Fruit fly (Drosophila melanogaster) whole organism, prepupa: ENCODE measurements around the gene CG13297.

Experiments
- Blimp-1 ChIP-seq: fragments of 200-800 bp; sonication (Bioruptor generic); optimal IDR thresholded peaks from 3 replicates; lab custom pipeline; 2017; ENCODE audit warnings: missing biosample characterization, missing genetic modification characterization, mild to moderate bottlenecking, moderate library complexity, missing genetic modification reagents
- CG10631 ChIP-seq: fragments of 200-800 bp; sonication (Bioruptor generic); optimal IDR thresholded peaks from 2 replicates; lab custom pipeline; 2016; ENCODE audit warnings: missing biosample characterization, missing genetic modification characterization
- CG11294 ChIP-seq: fragments of 200-800 bp; sonication (Bioruptor generic); IDR thresholded peaks from 2 replicates; pipeline ENCODE4 v1.3.6; 2022; ENCODE audit warnings: missing biosample characterization, missing genetic modification characterization
- CG11762 ChIP-seq: fragments of 200-800 bp; sonication (Bioruptor generic); optimal IDR thresholded peaks from 3 replicates; lab custom pipeline; 2016; ENCODE audit warnings: missing biosample characterization, missing genetic modification characterization; ENCODE audit not compliant: insufficient read depth
- CG15336 ChIP-seq: fragments of 200-800 bp; sonication (Bioruptor generic); IDR thresholded peaks from 2 replicates; pipeline ENCODE4 v1.3.6; 2022; ENCODE audit warnings: missing biosample characterization, missing genetic modification characterization
- CG1621 ChIP-seq: fragments of 200-800 bp; sonication (Bioruptor generic); optimal IDR thresholded peaks from 3 replicates; lab custom pipeline; 2018; ENCODE audit warnings: missing biosample characterization, mild to moderate bottlenecking, missing genetic modification characterization
- CG31627 ChIP-seq: fragments of 200-800 bp; sonication (Bioruptor generic); optimal IDR thresholded peaks from 3 replicates; lab custom pipeline; 2016; ENCODE audit warnings: missing biosample characterization, missing genetic modification characterization
- CG34406 ChIP-seq: fragments of 200-800 bp; sonication (Bioruptor generic); optimal IDR thresholded peaks from 3 replicates; lab custom pipeline; 2016; ENCODE audit warnings: missing biosample characterization, missing genetic modification characterization
- CG6276 ChIP-seq: fragments of 200-800 bp; sonication (Bioruptor generic); optimal IDR thresholded peaks from 2 replicates; lab custom pipeline; 2017; ENCODE audit warnings: missing biosample characterization, mild to moderate bottlenecking, missing genetic modification characterization
- CG6808 ChIP-seq: fragments of 200-800 bp; sonication (Bioruptor generic); optimal IDR thresholded peaks from 3 replicates; lab custom pipeline; 2017; ENCODE audit warnings: missing biosample characterization, missing genetic modification characterization, mild to moderate bottlenecking, moderate library complexity, missing genetic modification reagents
- CG7368 ChIP-seq: fragments of 200-800 bp; sonication (Bioruptor generic); optimal IDR thresholded peaks from 3 replicates; lab custom pipeline; 2016; ENCODE audit warnings: missing biosample characterization, missing genetic modification characterization
- CG8119 ChIP-seq: fragments of 200-800 bp; sonication (Bioruptor generic); IDR thresholded peaks from 3 replicates; pipeline ENCODE4 v1.3.6; 2022; ENCODE audit warnings: missing biosample characterization, missing genetic modification characterization
- CG8319 ChIP-seq: fragments of 200-800 bp; sonication (Bioruptor generic); optimal IDR thresholded peaks from 3 replicates; lab custom pipeline; 2016; ENCODE audit warnings: missing biosample characterization, missing genetic modification characterization
- CG8632 ChIP-seq: fragments of 200-800 bp; sonication (Bioruptor generic); optimal IDR thresholded peaks from 3 replicates; lab custom pipeline; 2016; ENCODE audit warnings: missing biosample characterization, missing genetic modification characterization
- CG9139 ChIP-seq: fragments of 200-800 bp; sonication (Bioruptor generic); optimal IDR thresholded peaks from 3 replicates; lab custom pipeline; 2017; ENCODE audit warnings: missing biosample characterization, mild to moderate bottlenecking, missing genetic modification characterization
- Eip75B ChIP-seq: fragments of 200-800 bp; sonication (Bioruptor generic); optimal IDR thresholded peaks from 3 replicates; lab custom pipeline; 2016; ENCODE audit warnings: missing biosample characterization, missing genetic modification characterization
- Eip93F ChIP-seq: fragments of 200-800 bp; sonication (Bioruptor generic); optimal IDR thresholded peaks from 2 replicates; lab custom pipeline; 2016; ENCODE audit warnings: missing biosample characterization, mild to moderate bottlenecking, missing genetic modification characterization
- Ets21C ChIP-seq: fragments of 200-800 bp; sonication (Bioruptor generic); optimal IDR thresholded peaks from 3 replicates; lab custom pipeline; 2016; ENCODE audit warnings: missing biosample characterization, missing genetic modification characterization
- Ets96B ChIP-seq: fragments of 200-800 bp; optimal IDR thresholded peaks from 2 replicates; lab custom pipeline; 2019; ENCODE audit warnings: missing biosample characterization, mild to moderate bottlenecking, missing genetic modification characterization, moderate library complexity
- Hr38 ChIP-seq: sonication (Bioruptor generic); optimal IDR thresholded peaks from 2 replicates; lab custom pipeline; 2016; ENCODE audit warnings: missing biosample characterization, missing genetic modification characterization
- Hr39 ChIP-seq: fragments of 200-800 bp; sonication (Bioruptor generic); optimal IDR thresholded peaks from 2 replicates; lab custom pipeline; 2016; ENCODE audit warnings: missing biosample characterization, missing genetic modification characterization
- Lpt ChIP-seq: fragments of 200-800 bp; sonication (Bioruptor generic); optimal IDR thresholded peaks from 3 replicates; lab custom pipeline; 2016; ENCODE audit warnings: missing biosample characterization, missing genetic modification characterization
- OdsH ChIP-seq: fragments of 200-800 bp; sonication (Bioruptor generic); optimal IDR thresholded peaks from 3 replicates; lab custom pipeline; 2016; ENCODE audit warnings: missing biosample characterization, missing genetic modification characterization
- Sox102F ChIP-seq: fragments of 200-800 bp; sonication (Bioruptor generic); optimal IDR thresholded peaks from 2 replicates; lab custom pipeline; 2016; ENCODE audit warnings: missing biosample characterization, mild to moderate bottlenecking, missing genetic modification characterization
- Sox14 ChIP-seq: fragments of 200-800 bp; sonication (Bioruptor generic); optimal IDR thresholded peaks from 3 replicates; lab custom pipeline; 2016; ENCODE audit warnings: missing biosample characterization, missing genetic modification characterization
- Sox15 ChIP-seq: fragments of 200-800 bp; sonication (Bioruptor generic); optimal IDR thresholded peaks from 3 replicates; lab custom pipeline; 2016; ENCODE audit warnings: missing biosample characterization, missing genetic modification characterization
- achi ChIP-seq: fragments of 200-800 bp; sonication (Bioruptor generic); optimal IDR thresholded peaks from 3 replicates; lab custom pipeline; 2016; ENCODE audit warnings: missing biosample characterization, missing genetic modification characterization
- dac ChIP-seq: fragments of 200-800 bp; sonication (Bioruptor generic); optimal IDR thresholded peaks from 2 replicates; lab custom pipeline; 2017; ENCODE audit warnings: missing biosample characterization, mild to moderate bottlenecking, missing genetic modification characterization
- eg ChIP-seq: fragments of 200-800 bp; sonication (Bioruptor generic); IDR thresholded peaks from 3 replicates; pipeline ENCODE4 v1.3.6; 2022; ENCODE audit warnings: missing biosample characterization, missing genetic modification characterization
- fd85E ChIP-seq: fragments of 200-800 bp; sonication (Bioruptor generic); optimal IDR thresholded peaks from 3 replicates; lab custom pipeline; 2016; ENCODE audit warnings: missing biosample characterization, missing genetic modification characterization
- fkh ChIP-seq: fragments of 200-800 bp; sonication (Bioruptor generic); optimal IDR thresholded peaks from 3 replicates; lab custom pipeline; 2017; ENCODE audit warnings: missing biosample characterization, mild to moderate bottlenecking, missing genetic modification characterization, moderate library complexity
- salr ChIP-seq, 2 experiments: fragments of 200-800 bp; sonication (Bioruptor generic); optimal IDR thresholded peaks; 3 replicates each; lab custom pipeline; 2016 to 2018; ENCODE audit warnings: missing biosample characterization in 2 of 2, missing genetic modification characterization in 2 of 2, mild to moderate bottlenecking in 1 of 2
- spab ChIP-seq: fragments of 200-800 bp; sonication (Bioruptor generic); optimal IDR thresholded peaks from 2 replicates; lab custom pipeline; 2017; ENCODE audit warnings: missing biosample characterization, mild to moderate bottlenecking, missing genetic modification characterization, missing genetic modification reagents
- svp ChIP-seq: fragments of 200-800 bp; sonication (Bioruptor generic); peaks from one replicate; lab custom pipeline; 2016; ENCODE audit warnings: missing biosample characterization, missing genetic modification characterization

The CG13297 gene

dm6 chr3L:6138018-6138417, 19.2 kb downstream of the CG13297 start, which contains the start of gene Lcp65Ae:
TSS of gene Lcp65Ae (minus strand) at chr3L:6138118.
- TF ChIP-seq CG11294 (GFP tag; lab: Robert Waterston, UW): no peak
- no peak for TF ChIP-seq CG34406

- TF ChIP-seq svp (GFP tag; lab: Kevin White, UChicago) (no peak), CG31627 (GFP tag; lab: Kevin White, UChicago) (no peak), CG1621 (tag; lab: Kevin White, UChicago) (no peak), CG6276 (GFP tag; lab: Kevin White, UChicago) (no peak), CG11762 (GFP tag; lab: Kevin White, UChicago) (no peak), Lpt (GFP tag; lab: Kevin White, UChicago) (no peak), Eip75B (GFP tag; lab: Kevin White, UChicago) (no peak), CG8319 (GFP tag; lab: Kevin White, UChicago) (no peak), Ets96B (no peak), CG10631 (no peak), Eip93F (no peak)
Observed at dm6 chr3L:6136691-6137090, 20.5 kb downstream of the CG13297 start, which contains the start of gene Lcp65Af. TSS of gene Lcp65Af (minus strand) at chr3L:6136791.

dm6 chr3L:6135174-6135573, 22.0 kb downstream of the CG13297 start, which contains the start of gene Lcp65Ag1:
TSS of gene Lcp65Ag1 (minus strand) at chr3L:6135274.
- TF ChIP-seq CG7368 (GFP tag; lab: Kevin White, UChicago): no peak
- no peak for TF ChIP-seq CG11294 (GFP tag; lab: Robert Waterston, UW)
- no peak for TF ChIP-seq CG6808 (GFP tag; lab: Kevin White, UChicago)
- no peak for TF ChIP-seq CG8119
- TF ChIP-seq eg (GFP tag; lab: Robert Waterston, UW): no peak
- no peak for TF ChIP-seq Hr38 (GFP tag; lab: Kevin White, UChicago)
- TF ChIP-seq CG6276 (GFP tag; lab: Kevin White, UChicago): no peak
- no peak for TF ChIP-seq OdsH
- no peak for TF ChIP-seq achi

dm6 chr3L:6133546-6133945, 23.6 kb downstream of the CG13297 start, which contains the start of gene Lcp65Ag2:
TSS of gene Lcp65Ag2 (minus strand) at chr3L:6133593.
- TF ChIP-seq CG9139 (GFP tag; lab: Kevin White, UChicago) (no peak), fd85E (GFP tag; lab: Kevin White, UChicago) (no peak), Hr39 (no peak), achi (no peak), Sox102F (GFP tag; lab: Kevin White, UChicago) (no peak), fkh (no peak)

dm6 chr3L:6132009-6132408, 25.2 kb downstream of the CG13297 start, which contains the start of gene Cpr65Au:
TSS of gene Cpr65Au (minus strand) at chr3L:6132109.
- TF ChIP-seq Sox15 (GFP tag; lab: Kevin White, UChicago): no peak
- TF ChIP-seq dac: no peak
- no peak for TF ChIP-seq CG7368 (GFP tag; lab: Kevin White, UChicago)
- no peak for TF ChIP-seq CG8632 (GFP tag; lab: Kevin White, UChicago)
- no peak for TF ChIP-seq OdsH
- no peak for TF ChIP-seq Blimp-1 (GFP tag; lab: Kevin White, UChicago)
- no peak for TF ChIP-seq CG9139 (GFP tag; lab: Kevin White, UChicago)
- TF ChIP-seq Eip93F: no peak
- no peak for TF ChIP-seq Ets21C
- TF ChIP-seq CG11294 (GFP tag; lab: Robert Waterston, UW): no peak
- no peak for TF ChIP-seq CG15336 (GFP tag; lab: Robert Waterston, UW)
- TF ChIP-seq spab (GFP tag; lab: Kevin White, UChicago): no peak

- TF ChIP-seq Sox14 (GFP tag; lab: Kevin White, UChicago) (no peak), CG11762 (GFP tag; lab: Kevin White, UChicago) (no peak), salr (GFP tag; optimal IDR thresholded peaks at IDR 0.05; lab: Kevin White, UChicago) (no peak), OdsH (no peak)
Observed at dm6 chr3L:6130944-6131343, 26.2 kb downstream of the CG13297 start, which contains the start of gene Lcp65Ag3. TSS of gene Lcp65Ag3 (minus strand) at chr3L:6130989.
